Worm (Caenorhabditis elegans): Measurements from ENCODE around the gene F37C4.4.
A peak's percentile ranks its signal among the peaks of the same experiment; 100 is the strongest.

Gene F37C4.4

DNA sequence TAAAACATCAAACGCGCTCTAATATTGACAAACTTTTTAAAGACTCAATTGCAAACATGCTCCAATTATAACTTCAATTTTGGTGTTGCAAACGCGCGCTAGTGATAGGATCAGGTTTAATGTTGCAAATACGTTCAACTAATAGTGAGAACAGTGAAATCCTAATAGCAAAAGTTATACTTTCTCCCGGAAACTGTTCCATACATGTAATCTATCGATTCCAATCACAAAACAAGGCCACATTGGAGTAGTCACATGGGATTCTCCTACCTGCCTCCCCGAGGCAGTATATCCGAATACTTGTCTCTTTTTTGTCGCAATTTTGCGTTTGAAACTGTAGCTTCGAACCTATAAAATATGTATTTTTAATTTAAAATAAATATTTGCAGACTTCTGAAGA lies 2.8 kb downstream of the F37C4.4 start:
- TF ChIP-seq ceh-28 (tag; optimal IDR thresholded peaks at IDR 0.05) (no peak), daf-12 (tag; optimal IDR thresholded peaks at IDR 0.05) (no peak), mml-1 (tag; optimal IDR thresholded peaks at IDR 0.05) (no peak), nhr-76 (tag; optimal IDR thresholded peaks at IDR 0.05) (no peak)

DNA sequence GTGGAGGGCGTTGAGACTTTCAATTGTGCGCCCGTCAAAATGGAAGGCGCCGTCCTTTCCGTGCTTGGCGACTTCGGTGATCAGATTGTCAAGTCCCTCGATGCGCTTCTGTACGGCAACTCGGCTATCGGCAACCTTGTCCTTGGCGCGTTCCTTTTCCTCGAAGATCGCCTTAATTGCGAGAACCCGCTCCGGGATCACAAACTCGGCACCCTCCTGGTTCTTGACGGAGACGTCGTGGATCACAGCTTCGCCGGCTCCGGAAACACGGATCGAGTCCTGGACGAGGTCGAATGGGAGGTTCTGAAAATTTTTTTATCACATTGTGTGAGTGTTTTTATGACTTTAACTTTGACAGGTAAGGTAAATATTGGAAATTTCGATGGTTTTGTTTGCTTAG lies 6.1 kb downstream of the F37C4.4 start:
- no peak for TF ChIP-seq lin-39 (tag; optimal IDR thresholded peaks at IDR 0.05)
- peak; percentile 31 for TF ChIP-seq pha-4 (tag; optimal IDR thresholded peaks at IDR 0.05)
- TF ChIP-seq nhr-25 (tag; optimal IDR thresholded peaks at IDR 0.05) = peak; percentile 9

DNA sequence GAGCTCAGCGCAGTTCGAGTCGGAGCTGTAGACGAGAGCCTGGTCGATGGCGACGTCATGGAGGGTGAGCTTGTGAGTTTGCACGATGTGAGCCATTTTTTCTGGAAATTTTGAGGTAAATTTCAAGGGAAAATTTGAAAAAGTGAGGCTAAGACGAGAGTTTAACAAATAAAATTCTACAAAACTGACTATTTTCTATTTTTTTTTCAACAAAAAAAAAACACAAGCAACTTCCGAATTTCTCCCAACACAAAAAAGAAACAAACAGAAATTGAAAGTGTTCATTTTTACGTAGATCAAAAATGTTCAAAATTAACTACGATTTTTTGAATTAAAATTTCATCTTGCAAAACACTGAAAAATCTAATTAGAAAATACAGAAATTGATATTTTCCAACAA lies 6.6 kb downstream of the F37C4.4 start, which contains the start of gene F37C4.5:
TSS of gene F37C4.5 (minus strand) at position 101 of the 400 bp plus-strand sequence.
- TF ChIP-seq lin-15B (tag; optimal IDR thresholded peaks at IDR 0.05) (no peak), sea-2 (GFP tag; optimal IDR thresholded peaks at IDR 0.05) (no peak), unc-39 (tag; optimal IDR thresholded peaks at IDR 0.05) (no peak)

DNA sequence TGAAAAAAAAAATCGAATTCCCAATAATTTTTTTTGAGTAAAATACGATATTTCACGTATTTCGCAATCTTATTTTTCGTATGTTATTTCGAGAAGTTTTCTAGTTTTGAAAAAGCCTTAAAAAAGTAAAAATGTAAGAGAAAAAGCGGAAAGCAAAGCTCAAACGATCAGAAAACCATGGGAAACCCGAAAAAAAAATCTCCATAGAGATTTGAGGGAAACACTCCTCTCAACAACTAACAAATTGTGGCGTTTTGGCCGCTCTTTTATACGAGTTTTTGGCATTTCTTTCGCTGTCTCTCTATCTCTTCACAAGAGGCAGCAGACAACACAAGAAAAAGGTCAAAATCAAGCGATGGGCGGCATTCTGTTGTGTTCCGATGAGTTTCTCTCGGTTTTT lies 7.3 kb downstream of the F37C4.4 start:
- TF ChIP-seq lin-15B (tag; optimal IDR thresholded peaks at IDR 0.05) (peak; percentile 37), mml-1 (tag; optimal IDR thresholded peaks at IDR 0.05) (no peak), ZK546.5 (tag; optimal IDR thresholded peaks at IDR 0.05) (no peak), lin-39 (tag; optimal IDR thresholded peaks at IDR 0.05) (no peak), nhr-12 (tag; optimal IDR thresholded peaks at IDR 0.05) (no peak), nhr-77 (tag; optimal IDR thresholded peaks at IDR 0.05) (no peak), unc-39 (tag; optimal IDR thresholded peaks at IDR 0.05) (no peak), daf-12 (tag; optimal IDR thresholded peaks at IDR 0.05) (no peak), mdl-1 (tag; optimal IDR thresholded peaks at IDR 0.05) (no peak), tbx-2 (tag; optimal IDR thresholded peaks at IDR 0.05) (no peak), fkh-2 (tag; optimal IDR thresholded peaks at IDR 0.05) (no peak), ceh-16 (tag; optimal IDR thresholded peaks at IDR 0.05) (no peak), nhr-237 (tag; optimal IDR thresholded peaks at IDR 0.05) (no peak), skn-1 (tag; optimal IDR thresholded peaks at IDR 0.05) (peak; percentile 1), ztf-4 (tag; optimal IDR thresholded peaks at IDR 0.05) (no peak), eor-1 (tag; optimal IDR thresholded peaks at IDR 0.05) (no peak), nhr-23 (tag; optimal IDR thresholded peaks at IDR 0.05) (no peak), ceh-28 (tag; optimal IDR thresholded peaks at IDR 0.05) (no peak), fkh-10 (GFP tag; optimal IDR thresholded peaks at IDR 0.05) (no peak), nhr-67 (tag; optimal IDR thresholded peaks at IDR 0.05) (no peak), elt-2 (tag; optimal IDR thresholded peaks at IDR 0.05) (peak; percentile 55), lsy-12 (tag; optimal IDR thresholded peaks at IDR 0.05) (no peak), zag-1 (tag; optimal IDR thresholded peaks at IDR 0.05) (no peak), aly-2 (tag; optimal IDR thresholded peaks at IDR 0.05) (no peak), R02D3.7 (tag; optimal IDR thresholded peaks at IDR 0.05) (no peak), pha-4 (tag; optimal IDR thresholded peaks at IDR 0.05) (peak; percentile 44), egl-5 (tag; optimal IDR thresholded peaks at IDR 0.05) (no peak), nhr-76 (tag; optimal IDR thresholded peaks at IDR 0.05) (no peak), egl-27 (tag; optimal IDR thresholded peaks at IDR 0.05) (no peak), hmg-11 (tag; optimal IDR thresholded peaks at IDR 0.05) (peak; percentile 19), unc-62 (GFP tag; optimal IDR thresholded peaks at IDR 0.05) (no peak), nhr-43 (tag; optimal IDR thresholded peaks at IDR 0.05; ENCODE audit: poor library complexity, severe bottlenecking) (no peak), ceh-9 (tag; optimal IDR thresholded peaks at IDR 0.05) (no peak), nhr-25 (tag; optimal IDR thresholded peaks at IDR 0.05) (peak; percentile 50), ztf-11 (tag; optimal IDR thresholded peaks at IDR 0.05) (no peak), snpc-4 (tag; optimal IDR thresholded peaks at IDR 0.05) (no peak), fos-1 (tag; optimal IDR thresholded peaks at IDR 0.05) (peak; percentile 23), ceh-82 (tag; optimal IDR thresholded peaks at IDR 0.05) (peak; percentile 8), ama-1 (optimal IDR thresholded peaks at IDR 0.05) (peak; percentile 89), elt-1 (tag; optimal IDR thresholded peaks at IDR 0.05) (no peak), sea-2 (GFP tag; optimal IDR thresholded peaks at IDR 0.05) (no peak), nhr-28 (tag; optimal IDR thresholded peaks at IDR 0.05) (no peak), elt-3 (tag; optimal IDR thresholded peaks at IDR 0.05) (no peak), jun-1 (tag; optimal IDR thresholded peaks at IDR 0.05) (peak; percentile 14), nfya-1 (tag; optimal IDR thresholded peaks at IDR 0.05; ENCODE audit: insufficient read depth) (peak; percentile 58), nhr-11 (tag; optimal IDR thresholded peaks at IDR 0.05) (no peak), pqm-1 (tag; optimal IDR thresholded peaks at IDR 0.05) (no peak)

All from whole organism, L3 larva.